Worm (Caenorhabditis elegans): ENCODE data around the gene nhr-228.

DNA sequence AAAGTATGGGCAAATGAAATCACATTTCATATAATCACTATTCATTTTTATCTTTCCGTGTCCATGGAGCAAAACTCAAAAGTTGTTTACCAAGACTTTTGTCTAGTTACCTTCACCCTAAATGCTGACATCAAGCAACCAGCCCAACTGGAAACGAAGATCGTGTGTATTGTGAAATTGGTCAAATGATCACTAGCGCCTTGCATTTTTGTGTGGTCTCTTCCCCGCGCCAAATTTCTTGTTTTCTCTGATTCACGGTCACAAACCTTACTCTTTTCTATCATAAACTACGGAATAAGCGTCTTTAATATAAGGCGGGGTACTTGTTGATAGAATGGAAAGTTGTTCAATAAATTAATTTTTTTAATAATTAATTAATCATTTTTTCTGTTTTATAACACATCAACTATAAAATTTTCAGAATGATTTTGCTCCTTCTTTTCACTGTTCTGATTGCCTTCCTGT lies 31.4 kb upstream of the nhr-228 start, which contains the start of gene cyp-33C7:
- no peak for TF ChIP-seq him-1 (tag; optimal IDR thresholded peaks at IDR 0.05)
- TF ChIP-seq W03F9.2 (tag; optimal IDR thresholded peaks at IDR 0.05) = no peak

Measured in whole organism, L4/young adult.